Worm (Caenorhabditis elegans): ENCODE measurements around the gene F35B3.4.

DNA sequence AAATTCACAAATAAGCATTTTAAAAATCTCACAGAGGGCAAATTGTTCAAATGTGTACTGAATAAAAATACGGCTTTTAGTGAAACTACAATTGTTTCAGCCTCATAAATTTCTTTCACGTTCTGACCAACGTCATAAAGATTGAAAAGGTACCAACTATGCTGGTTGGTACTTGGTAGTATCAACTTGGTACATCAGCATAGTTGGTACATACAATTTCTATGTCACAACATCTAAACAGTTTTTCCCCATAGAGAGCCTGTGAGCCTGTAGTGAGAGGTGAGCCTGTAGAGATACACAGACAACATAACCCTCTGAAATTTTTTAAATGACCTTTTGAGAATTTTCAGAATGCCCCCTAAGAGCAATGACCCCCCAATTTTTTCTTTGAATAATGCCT is 1.7 kb downstream of the F35B3.4 start:
- TF ChIP-seq aly-2 (tag; optimal IDR thresholded peaks at IDR 0.05) (no peak), nhr-11 (tag; optimal IDR thresholded peaks at IDR 0.05) (no peak), ama-1 (optimal IDR thresholded peaks at IDR 0.05) (no peak), dmd-8 (GFP tag; IDR thresholded peaks at IDR 0.05) (no peak), unc-62 (GFP tag; optimal IDR thresholded peaks at IDR 0.05 in 1 of 2) (no peak), unc-62 (tag; optimal IDR thresholded peaks at IDR 0.05) (no peak), nhr-10 (tag; optimal IDR thresholded peaks at IDR 0.05) (no peak), lin-39 (tag; optimal IDR thresholded peaks at IDR 0.05) (no peak), lin-29 (GFP tag; IDR thresholded peaks at IDR 0.05) (no peak)
